Worm (Caenorhabditis elegans) whole organism, midembryonic: ENCODE measurements around the gene D2024.4.

Source experiments
- T22C8.4 ChIP-seq: fragments of 200-800 bp; sonication (Bioruptor generic); IDR thresholded peaks from 2 replicates; pipeline ENCODE4 v1.3.6; 2022; ENCODE audit warnings: missing genetic modification characterization, missing compliant biosample characterization
- cog-1 ChIP-seq: sonication (generic microtip); optimal IDR thresholded peaks from 2 replicates; lab custom pipeline; 2016; ENCODE audit warnings: missing genetic modification characterization, missing compliant biosample characterization
- flt-1 ChIP-seq: fragments of 200-800 bp; sonication (Bioruptor generic); IDR thresholded peaks from 2 replicates; pipeline ENCODE4 v1.3.6; 2022; ENCODE audit warnings: missing genetic modification characterization, missing compliant biosample characterization
- klf-2 ChIP-seq: fragments of 200-800 bp; sonication (Bioruptor generic); conservative IDR thresholded peaks from 2 replicates; pipeline ENCODE4 v1.3.6; 2022; ENCODE audit warnings: missing genetic modification reagents, missing genetic modification characterization, missing compliant biosample characterization
- med-1 ChIP-seq: sonication (generic microtip); optimal IDR thresholded peaks from 2 replicates; lab custom pipeline; 2017; ENCODE audit warnings: missing genetic modification characterization, mild to moderate bottlenecking, missing compliant biosample characterization, antibody characterized with exemption, missing genetic modification reagents; ENCODE audit not compliant: insufficient read depth
- ref-1 ChIP-seq: fragments of 200-800 bp; sonication (Bioruptor generic); conservative IDR thresholded peaks from 2 replicates; pipeline ENCODE4 v1.3.6; 2022; ENCODE audit warnings: missing genetic modification reagents, missing genetic modification characterization, missing compliant biosample characterization
- tab-1 ChIP-seq: fragments of 200-800 bp; sonication (Bioruptor generic); IDR thresholded peaks from 2 replicates; pipeline ENCODE4 v1.3.6; 2022; ENCODE audit warnings: missing genetic modification characterization, missing compliant biosample characterization
- ztf-23 ChIP-seq: fragments of 200-800 bp; sonication (Bioruptor generic); IDR thresholded peaks from 2 replicates; pipeline ENCODE4 v1.3.6; 2022; ENCODE audit warnings: missing genetic modification reagents, missing genetic modification characterization, missing compliant biosample characterization
- ztf-29 ChIP-seq: fragments of 200-800 bp; sonication (Bioruptor generic); IDR thresholded peaks from 2 replicates; pipeline ENCODE4 v1.3.6; 2022; ENCODE audit warnings: missing genetic modification reagents, missing genetic modification characterization, missing compliant biosample characterization

The D2024.4 gene

DNA sequence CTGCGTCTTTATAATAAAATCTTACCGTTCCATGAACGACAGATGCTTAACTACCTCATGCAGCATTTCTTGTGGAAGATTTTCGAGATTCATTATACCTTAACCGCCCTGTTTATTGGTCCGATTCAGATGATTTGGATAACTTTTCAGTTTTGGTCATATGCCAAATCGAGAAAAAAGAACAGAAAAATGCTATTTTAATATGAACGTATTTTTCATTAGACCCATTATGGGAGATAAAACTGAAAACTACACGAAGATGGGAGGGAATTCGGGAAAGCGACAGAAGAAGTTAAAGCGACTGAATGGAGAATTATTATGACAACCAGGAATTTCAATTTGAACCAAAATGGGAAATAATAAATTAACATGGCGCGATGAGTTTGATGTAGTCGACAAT is 4.0 kb upstream of the D2024.4 start, which contains the start of gene R13A1.10:
R13A1.10 (minus strand) TSS at position 101 of the 400 bp plus-strand sequence.
- no peak for TF ChIP-seq cog-1 (tag; lab: Kevin White, UChicago)
- no peak for TF ChIP-seq T22C8.4 (GFP tag; lab: Robert Waterston, UW)
- TF ChIP-seq med-1 (GFP tag; lab: Kevin White, UChicago): no peak
- TF ChIP-seq tab-1 (GFP tag; lab: Robert Waterston, UW): no peak
- no peak for TF ChIP-seq ztf-23 (GFP tag; lab: Robert Waterston, UW)
- no peak for TF ChIP-seq klf-2 (GFP tag; lab: Robert Waterston, UW)
- TF ChIP-seq flt-1 (GFP tag; lab: Robert Waterston, UW): no peak
- no peak for TF ChIP-seq ref-1 (GFP tag; lab: Robert Waterston, UW)
- TF ChIP-seq ztf-29 (GFP tag; lab: Robert Waterston, UW): no peak

DNA sequence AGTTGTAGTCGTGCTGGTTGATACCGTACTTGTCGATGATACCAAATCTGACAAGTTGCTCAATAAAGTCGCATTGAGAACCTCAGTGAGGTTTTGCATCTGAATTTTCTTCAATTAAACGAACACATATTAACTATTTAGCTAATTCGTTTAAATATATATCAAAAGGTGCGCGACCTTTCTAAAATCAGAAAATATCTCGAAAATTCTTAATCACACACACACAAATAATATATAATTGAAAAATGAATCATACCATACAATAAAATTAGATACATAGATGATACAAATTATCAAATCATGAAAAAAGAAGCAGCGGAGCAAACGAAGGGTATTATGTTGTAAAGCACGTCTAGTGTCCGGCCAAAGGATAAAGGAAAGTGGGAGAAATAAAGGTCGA is 2.8 kb upstream of the D2024.4 start, which contains the start of gene D2024.5:
D2024.5 (minus strand) TSS at position 101 of the 400 bp plus-strand sequence.
- no peak for TF ChIP-seq T22C8.4 (GFP tag; lab: Robert Waterston, UW)
- TF ChIP-seq med-1 (GFP tag; lab: Kevin White, UChicago): no peak
- TF ChIP-seq ztf-29 (GFP tag; lab: Robert Waterston, UW): no peak
- TF ChIP-seq cog-1 (tag; lab: Kevin White, UChicago): no peak
- TF ChIP-seq flt-1 (GFP tag; lab: Robert Waterston, UW): no peak
- TF ChIP-seq ref-1 (GFP tag; lab: Robert Waterston, UW): no peak
- TF ChIP-seq klf-2 (GFP tag; lab: Robert Waterston, UW): no peak
- TF ChIP-seq ztf-23 (GFP tag; lab: Robert Waterston, UW): no peak
- TF ChIP-seq tab-1 (GFP tag; lab: Robert Waterston, UW): no peak

DNA sequence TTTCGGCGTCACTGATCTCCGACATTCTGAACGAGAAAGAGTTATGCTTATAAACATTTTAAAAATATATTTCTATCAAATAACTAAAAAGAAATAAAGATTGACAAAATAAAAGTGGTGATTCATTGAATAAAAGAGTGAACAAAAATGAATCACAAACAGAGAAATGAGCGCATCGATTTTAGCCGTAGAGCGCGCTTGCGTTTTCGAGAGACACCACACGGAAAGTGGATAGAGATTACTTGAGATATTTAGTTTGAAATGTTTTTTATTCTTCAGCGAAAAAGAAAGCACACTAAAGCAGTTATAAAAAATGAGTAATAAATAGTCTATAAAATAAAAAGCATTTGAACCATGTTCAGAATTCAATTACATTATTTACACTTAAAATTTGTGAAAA is 837 bp upstream of the D2024.4 start, which contains the start of gene cap-1:
cap-1 (minus strand) TSS at position 26 of the 400 bp plus-strand sequence.
- TF ChIP-seq klf-2 (GFP tag; lab: Robert Waterston, UW) (no peak), tab-1 (GFP tag; lab: Robert Waterston, UW) (no peak), ztf-23 (GFP tag; lab: Robert Waterston, UW) (no peak), cog-1 (tag; lab: Kevin White, UChicago) (peak; percentile 33), flt-1 (GFP tag; lab: Robert Waterston, UW) (peak; percentile 60), ztf-29 (GFP tag; lab: Robert Waterston, UW) (no peak), med-1 (GFP tag; lab: Kevin White, UChicago) (no peak), T22C8.4 (GFP tag; lab: Robert Waterston, UW) (peak; percentile 78), ref-1 (GFP tag; lab: Robert Waterston, UW) (no peak)

DNA sequence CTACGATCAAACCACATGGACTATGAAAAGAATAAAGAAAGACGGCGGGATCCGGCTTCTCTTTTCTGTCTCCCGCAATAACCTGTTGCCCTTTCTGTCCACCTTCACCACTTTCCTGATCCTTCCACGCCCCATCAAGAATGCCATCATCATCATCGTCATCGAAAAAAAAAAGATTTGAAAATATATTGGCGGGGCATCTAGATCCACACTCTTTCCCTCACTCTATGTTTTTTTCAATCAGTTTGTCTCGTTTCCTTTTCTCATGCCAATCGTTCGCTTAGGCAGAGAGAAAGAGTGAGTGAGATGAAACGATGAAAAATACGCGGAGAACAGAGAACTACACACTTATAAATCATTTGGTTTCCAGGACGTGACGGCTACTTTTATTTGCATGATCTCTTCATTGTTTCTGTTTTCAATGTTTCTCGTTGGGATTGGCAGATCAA is 2.6 kb downstream of the D2024.4 start:
- TF ChIP-seq T22C8.4 (GFP tag; lab: Robert Waterston, UW) (no peak), cog-1 (tag; lab: Kevin White, UChicago) (no peak), flt-1 (GFP tag; lab: Robert Waterston, UW) (no peak), ztf-29 (GFP tag; lab: Robert Waterston, UW) (no peak), klf-2 (GFP tag; lab: Robert Waterston, UW) (no peak), ztf-23 (GFP tag; lab: Robert Waterston, UW) (no peak), tab-1 (GFP tag; lab: Robert Waterston, UW) (no peak)

DNA sequence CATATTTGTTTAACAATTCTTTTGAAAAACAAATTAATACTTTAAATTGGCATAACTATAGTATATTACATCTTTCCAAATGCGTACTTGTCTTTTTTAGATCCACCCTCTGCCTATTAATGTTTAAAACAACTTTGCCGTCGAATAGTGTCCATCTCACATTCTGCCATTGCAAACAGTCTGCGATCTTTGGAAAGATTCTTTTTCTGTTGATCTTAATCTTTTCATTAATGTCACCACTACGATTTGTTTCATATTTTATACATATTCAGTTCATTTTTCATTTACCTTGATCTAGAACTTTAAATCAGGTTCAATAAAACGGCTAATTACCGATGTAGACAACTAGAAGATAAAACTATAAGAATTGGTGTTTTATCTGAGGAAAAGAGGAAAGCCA is 3.6 kb downstream of the D2024.4 start:
- TF ChIP-seq klf-2 (GFP tag; lab: Robert Waterston, UW) (no peak), cog-1 (tag; lab: Kevin White, UChicago) (no peak), T22C8.4 (GFP tag; lab: Robert Waterston, UW) (no peak), ztf-29 (GFP tag; lab: Robert Waterston, UW) (no peak), ztf-23 (GFP tag; lab: Robert Waterston, UW) (no peak), flt-1 (GFP tag; lab: Robert Waterston, UW) (no peak), tab-1 (GFP tag; lab: Robert Waterston, UW) (no peak), ref-1 (GFP tag; lab: Robert Waterston, UW) (no peak), med-1 (GFP tag; lab: Kevin White, UChicago) (no peak)

DNA sequence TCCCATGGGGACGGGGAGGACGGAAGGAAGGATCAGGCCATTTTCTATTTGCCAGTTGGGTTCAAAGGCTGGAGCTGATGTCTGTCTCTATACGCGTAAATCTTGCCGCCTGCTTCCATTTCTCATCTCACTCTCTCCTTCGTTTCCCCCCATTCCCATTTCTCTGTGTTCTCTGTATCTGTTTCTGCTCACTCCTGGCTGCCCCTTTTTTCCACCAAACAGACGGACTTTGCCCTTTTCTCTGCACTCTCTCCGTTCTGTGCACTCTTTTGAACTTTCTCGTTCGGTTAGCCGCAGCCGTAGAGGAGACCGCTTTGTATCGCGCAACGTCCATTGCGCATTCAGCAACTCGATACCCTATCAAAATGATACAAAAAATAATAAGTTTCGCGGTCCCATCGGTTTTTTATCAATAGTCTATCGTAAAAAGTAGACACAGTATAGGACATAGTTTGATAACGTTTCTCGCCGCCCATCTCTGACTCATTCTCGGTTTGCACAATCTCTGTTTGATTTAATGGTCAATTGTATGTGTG is 4.4 kb downstream of the D2024.4 start:
- TF ChIP-seq klf-2 (GFP tag; lab: Robert Waterston, UW): no peak
- 0 out of 2 replicates have a peak, but pooled peaks have one; percentile 52 for TF ChIP-seq tab-1 (GFP tag; lab: Robert Waterston, UW)
- TF ChIP-seq T22C8.4 (GFP tag; lab: Robert Waterston, UW): no peak
- TF ChIP-seq ztf-29 (GFP tag; lab: Robert Waterston, UW): no peak
- no peak for TF ChIP-seq med-1 (GFP tag; lab: Kevin White, UChicago)
- TF ChIP-seq ztf-23 (GFP tag; lab: Robert Waterston, UW): peak; percentile 55; the same call in 1 of the 2 replicates
- TF ChIP-seq ref-1 (GFP tag; lab: Robert Waterston, UW): no peak
- TF ChIP-seq cog-1 (tag; lab: Kevin White, UChicago): peak; percentile 58
- peak; percentile 68 for TF ChIP-seq flt-1 (GFP tag; lab: Robert Waterston, UW)

DNA sequence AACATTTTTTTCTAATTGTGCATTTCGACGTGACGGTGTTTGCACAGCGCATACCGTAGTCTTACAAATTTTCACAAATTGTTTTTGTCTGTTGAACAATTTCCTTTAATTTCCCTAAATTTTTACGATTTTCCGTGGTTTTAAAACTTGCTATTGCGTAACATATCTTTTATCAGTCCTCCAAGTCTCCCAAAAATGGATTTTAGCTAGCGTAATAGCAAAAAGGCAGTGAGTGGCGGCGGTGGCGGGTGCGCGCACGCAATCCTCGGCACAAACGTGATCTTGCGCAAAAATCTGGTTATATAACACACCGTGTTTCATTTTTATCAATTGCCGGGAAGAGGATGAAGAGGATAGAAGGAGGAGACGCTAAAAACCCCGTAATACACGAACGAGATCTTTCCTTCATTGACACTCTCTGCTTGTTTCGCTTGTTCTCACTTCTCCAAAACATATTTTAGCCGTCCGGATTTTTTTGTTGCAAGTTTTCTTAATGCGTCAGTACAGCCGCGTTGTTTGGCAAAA is 5.3 kb downstream of the D2024.4 start:
- TF ChIP-seq flt-1 (GFP tag; lab: Robert Waterston, UW) (no peak), T22C8.4 (GFP tag; lab: Robert Waterston, UW) (no peak), cog-1 (tag; lab: Kevin White, UChicago) (no peak), ztf-29 (GFP tag; lab: Robert Waterston, UW) (no peak), ref-1 (GFP tag; lab: Robert Waterston, UW) (no peak), med-1 (GFP tag; lab: Kevin White, UChicago) (no peak), ztf-23 (GFP tag; lab: Robert Waterston, UW) (no peak), klf-2 (GFP tag; lab: Robert Waterston, UW) (no peak), tab-1 (GFP tag; lab: Robert Waterston, UW) (no peak)

DNA sequence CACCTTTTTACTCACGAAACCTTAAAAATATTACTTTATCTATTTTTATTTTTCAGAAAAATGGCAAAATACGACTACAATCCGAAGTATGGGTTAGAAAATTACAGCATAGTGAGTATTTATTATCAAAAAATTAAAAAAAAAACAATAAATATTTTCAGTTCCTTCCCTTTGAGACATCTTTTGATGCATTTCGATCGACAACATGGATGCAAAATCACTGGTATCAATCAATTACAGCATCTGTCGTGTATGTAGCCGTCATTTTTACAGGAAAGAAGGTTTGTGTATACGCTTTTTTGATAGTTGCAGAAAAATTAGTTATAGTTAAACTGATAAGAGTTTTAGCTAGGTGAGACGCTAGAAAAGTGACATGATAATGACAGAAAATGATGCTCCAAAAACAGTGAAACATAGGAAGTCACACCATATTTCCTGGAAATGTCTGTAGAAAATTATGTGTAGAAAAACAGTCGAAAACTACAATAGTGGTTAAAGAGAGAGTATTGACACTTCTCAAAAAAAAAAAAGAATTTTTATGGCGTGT is 6.7 kb downstream of the D2024.4 start, which contains the start of gene elo-3:
elo-3 (plus strand) TSS at position 51 of the 547 bp plus-strand sequence.
- TF ChIP-seq med-1 (GFP tag; lab: Kevin White, UChicago) (no peak), tab-1 (GFP tag; lab: Robert Waterston, UW) (no peak), ztf-29 (GFP tag; lab: Robert Waterston, UW) (no peak), ref-1 (GFP tag; lab: Robert Waterston, UW) (no peak), cog-1 (tag; lab: Kevin White, UChicago) (no peak), flt-1 (GFP tag; lab: Robert Waterston, UW) (no peak), ztf-23 (GFP tag; lab: Robert Waterston, UW) (no peak), klf-2 (GFP tag; lab: Robert Waterston, UW) (no peak), T22C8.4 (GFP tag; lab: Robert Waterston, UW) (no peak)
